Worm (Caenorhabditis elegans): ENCODE measurements around the gene nhr-162.

nhr-162 gene

ce11 chrV:7003850-7004249 is 12.2 kb upstream of the nhr-162 start, which contains the start of gene srab-4:
Gene srab-4 (plus strand): TSS chrV:7004150.
- no peak for TF ChIP-seq ceh-16 (tag; optimal IDR thresholded peaks at IDR 0.05)
- TF ChIP-seq nhr-23 (tag; optimal IDR thresholded peaks at IDR 0.05), result no peak
- TF ChIP-seq nhr-12 (tag; optimal IDR thresholded peaks at IDR 0.05), result no peak
- TF ChIP-seq unc-39 (tag; optimal IDR thresholded peaks at IDR 0.05), result no peak
- TF ChIP-seq fkh-10 (GFP tag; optimal IDR thresholded peaks at IDR 0.05), result no peak
- TF ChIP-seq snpc-4 (tag; optimal IDR thresholded peaks at IDR 0.05), result no peak

DNA sequence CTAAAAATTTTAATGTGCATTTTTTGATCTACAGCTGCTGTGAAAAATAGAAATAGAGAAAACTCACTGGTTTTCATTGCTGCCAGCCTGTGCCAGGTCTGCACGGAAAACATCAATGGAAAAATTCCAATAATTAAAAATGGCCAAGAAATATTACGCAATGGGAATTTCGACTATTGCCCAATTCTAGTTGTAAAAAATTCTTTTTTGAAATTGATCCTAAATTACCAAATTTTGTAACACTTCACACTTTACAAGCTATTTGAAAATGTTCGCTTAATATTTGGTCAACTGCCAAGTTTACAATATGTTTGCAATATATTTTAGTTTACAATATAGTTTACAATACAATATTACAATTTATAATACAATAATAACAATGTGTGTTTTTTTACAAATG is 9.1 kb upstream of the nhr-162 start:
- TF ChIP-seq ztf-4 (tag; optimal IDR thresholded peaks at IDR 0.05), result no peak
- TF ChIP-seq elt-2 (tag; optimal IDR thresholded peaks at IDR 0.05), result peak; percentile 40

ce11 chrV:6998303-6998884 is 6.7 kb upstream of the nhr-162 start, which contains the start of gene nhr-42:
Gene nhr-42 (plus strand): TSS chrV:6998819.
- TF ChIP-seq nfya-1 (tag; optimal IDR thresholded peaks at IDR 0.05; ENCODE audit: insufficient read depth) (peak; percentile 14), pha-4 (tag; optimal IDR thresholded peaks at IDR 0.05) (peak; percentile 84), nhr-76 (tag; optimal IDR thresholded peaks at IDR 0.05) (peak; percentile 57), elt-2 (tag; optimal IDR thresholded peaks at IDR 0.05) (peak; percentile 66), lin-15B (tag; optimal IDR thresholded peaks at IDR 0.05) (no peak), ztf-11 (tag; optimal IDR thresholded peaks at IDR 0.05) (no peak), jun-1 (tag; optimal IDR thresholded peaks at IDR 0.05) (no peak), mml-1 (tag; optimal IDR thresholded peaks at IDR 0.05) (no peak), nhr-43 (tag; optimal IDR thresholded peaks at IDR 0.05; ENCODE audit: poor library complexity, severe bottlenecking) (peak; percentile 5), nhr-25 (tag; optimal IDR thresholded peaks at IDR 0.05) (peak; percentile 16), nhr-237 (tag; optimal IDR thresholded peaks at IDR 0.05) (no peak), pqm-1 (tag; optimal IDR thresholded peaks at IDR 0.05) (peak; percentile 56), unc-62 (GFP tag; optimal IDR thresholded peaks at IDR 0.05) (no peak)

DNA sequence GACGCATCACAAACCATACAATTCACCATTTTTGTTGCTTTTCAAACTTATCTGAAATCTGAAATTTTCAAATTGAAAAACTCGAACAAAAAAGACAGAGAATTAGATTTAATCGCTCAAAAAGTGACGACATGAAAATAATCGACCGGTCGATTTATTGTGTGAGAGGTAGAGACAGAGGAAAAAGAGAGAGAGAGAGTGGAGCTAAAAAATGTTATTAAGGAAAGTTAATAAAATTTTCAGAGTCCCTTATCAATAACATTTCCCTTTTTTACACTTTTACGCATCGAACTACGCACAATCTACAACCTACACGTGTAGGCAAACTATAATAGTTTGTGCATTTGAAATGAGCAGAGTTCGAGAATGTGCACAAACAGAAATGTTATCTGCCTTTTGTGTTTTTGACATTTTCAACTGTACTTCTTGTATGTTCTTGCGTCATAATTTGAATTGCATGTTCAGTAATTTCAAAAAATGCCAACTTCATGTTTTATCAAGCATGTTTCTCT is 5.4 kb upstream of the nhr-162 start, which contains the start of gene nhr-107:
Gene nhr-107, minus strand, starts transcription at position 51 of the 512 bp plus-strand sequence.
- TF ChIP-seq pqm-1 (tag; optimal IDR thresholded peaks at IDR 0.05) (peak; percentile 33), unc-62 (GFP tag; optimal IDR thresholded peaks at IDR 0.05) (no peak), elt-2 (tag; optimal IDR thresholded peaks at IDR 0.05) (peak; percentile 70)

- TF ChIP-seq elt-2 (tag; optimal IDR thresholded peaks at IDR 0.05), result peak; percentile 78
- TF ChIP-seq jun-1 (tag; optimal IDR thresholded peaks at IDR 0.05), result peak; percentile 59
- no peak for TF ChIP-seq fkh-2 (tag; optimal IDR thresholded peaks at IDR 0.05)
- peak; percentile 86 for TF ChIP-seq egl-27 (tag; optimal IDR thresholded peaks at IDR 0.05)
- no peak for TF ChIP-seq nhr-12 (tag; optimal IDR thresholded peaks at IDR 0.05)
- peak; percentile 75 for TF ChIP-seq nhr-43 (tag; optimal IDR thresholded peaks at IDR 0.05; ENCODE audit: poor library complexity, severe bottlenecking)
- no peak for TF ChIP-seq fkh-10 (GFP tag; optimal IDR thresholded peaks at IDR 0.05)
- TF ChIP-seq unc-39 (tag; optimal IDR thresholded peaks at IDR 0.05), result no peak
- TF ChIP-seq ceh-28 (tag; optimal IDR thresholded peaks at IDR 0.05), result no peak
- TF ChIP-seq aly-2 (tag; optimal IDR thresholded peaks at IDR 0.05), result no peak
- TF ChIP-seq nfya-1 (tag; optimal IDR thresholded peaks at IDR 0.05; ENCODE audit: insufficient read depth), result peak; percentile 13
- TF ChIP-seq egl-5 (tag; optimal IDR thresholded peaks at IDR 0.05), result no peak
- no peak for TF ChIP-seq skn-1 (tag; optimal IDR thresholded peaks at IDR 0.05)
- peak; percentile 43 for TF ChIP-seq nhr-23 (tag; optimal IDR thresholded peaks at IDR 0.05)
- peak; percentile 89 for TF ChIP-seq pqm-1 (tag; optimal IDR thresholded peaks at IDR 0.05)
- no peak for TF ChIP-seq mdl-1 (tag; optimal IDR thresholded peaks at IDR 0.05)
- no peak for TF ChIP-seq hmg-11 (tag; optimal IDR thresholded peaks at IDR 0.05)
- TF ChIP-seq pha-4 (tag; optimal IDR thresholded peaks at IDR 0.05), result peak; percentile 37
- TF ChIP-seq nhr-11 (tag; optimal IDR thresholded peaks at IDR 0.05), result no peak
- no peak for TF ChIP-seq lin-39 (tag; optimal IDR thresholded peaks at IDR 0.05)
- TF ChIP-seq sea-2 (GFP tag; optimal IDR thresholded peaks at IDR 0.05), result no peak
- peak; percentile 74 for TF ChIP-seq nhr-25 (tag; optimal IDR thresholded peaks at IDR 0.05)
- TF ChIP-seq snpc-4 (tag; optimal IDR thresholded peaks at IDR 0.05), result no peak
- TF ChIP-seq mml-1 (tag; optimal IDR thresholded peaks at IDR 0.05), result no peak
- TF ChIP-seq lsy-12 (tag; optimal IDR thresholded peaks at IDR 0.05), result no peak
- no peak for TF ChIP-seq elt-3 (tag; optimal IDR thresholded peaks at IDR 0.05)
- TF ChIP-seq nhr-76 (tag; optimal IDR thresholded peaks at IDR 0.05), result peak; percentile 82
These were observed 2.3 kb upstream of the nhr-162 start for ce11 chrV:6993999-6994398.

All from whole organism, L3 larva.